Fruit fly (Drosophila melanogaster) whole organism, prepupa: ENCODE data around the gene CG9205.

ENCODE experiments used
- Blimp-1 ChIP-seq: fragments of 200-800 bp; sonication (Bioruptor generic); optimal IDR thresholded peaks from 3 replicates; lab custom pipeline; 2017; ENCODE audit warnings: missing biosample characterization, missing genetic modification characterization, mild to moderate bottlenecking, moderate library complexity, missing genetic modification reagents
- CG10631 ChIP-seq: fragments of 200-800 bp; sonication (Bioruptor generic); optimal IDR thresholded peaks from 2 replicates; lab custom pipeline; 2016; ENCODE audit warnings: missing biosample characterization, missing genetic modification characterization
- CG11294 ChIP-seq: fragments of 200-800 bp; sonication (Bioruptor generic); IDR thresholded peaks from 2 replicates; pipeline ENCODE4 v1.3.6; 2022; ENCODE audit warnings: missing biosample characterization, missing genetic modification characterization
- CG15336 ChIP-seq: fragments of 200-800 bp; sonication (Bioruptor generic); IDR thresholded peaks from 2 replicates; pipeline ENCODE4 v1.3.6; 2022; ENCODE audit warnings: missing biosample characterization, missing genetic modification characterization
- CG1621 ChIP-seq: fragments of 200-800 bp; sonication (Bioruptor generic); optimal IDR thresholded peaks from 3 replicates; lab custom pipeline; 2018; ENCODE audit warnings: missing biosample characterization, mild to moderate bottlenecking, missing genetic modification characterization
- CG3032 ChIP-seq: fragments of 200-800 bp; optimal IDR thresholded peaks from 2 replicates; lab custom pipeline; 2019; ENCODE audit warnings: missing biosample characterization, mild to moderate bottlenecking, missing genetic modification characterization, moderate library complexity
- CG32006 ChIP-seq: fragments of 200-800 bp; sonication (Bioruptor generic); optimal IDR thresholded peaks from 3 replicates; lab custom pipeline; 2017; ENCODE audit warnings: missing biosample characterization, mild to moderate bottlenecking, missing genetic modification characterization
- CG3919 ChIP-seq: fragments of 200-800 bp; sonication (Bioruptor generic); optimal IDR thresholded peaks from 3 replicates; lab custom pipeline; 2016; ENCODE audit warnings: missing biosample characterization, missing genetic modification characterization
- CG6276 ChIP-seq: fragments of 200-800 bp; sonication (Bioruptor generic); optimal IDR thresholded peaks from 2 replicates; lab custom pipeline; 2017; ENCODE audit warnings: missing biosample characterization, mild to moderate bottlenecking, missing genetic modification characterization
- CG6792 ChIP-seq: fragments of 200-800 bp; sonication (Bioruptor generic); optimal IDR thresholded peaks from 3 replicates; lab custom pipeline; 2016; ENCODE audit warnings: missing biosample characterization, missing genetic modification characterization
- CG6854 ChIP-seq: fragments of 200-800 bp; sonication (Bioruptor generic); optimal IDR thresholded peaks from 2 replicates; lab custom pipeline; 2017; ENCODE audit warnings: missing biosample characterization, mild to moderate bottlenecking, missing genetic modification characterization
- CG7368 ChIP-seq: fragments of 200-800 bp; sonication (Bioruptor generic); optimal IDR thresholded peaks from 3 replicates; lab custom pipeline; 2016; ENCODE audit warnings: missing biosample characterization, missing genetic modification characterization
- CG8119 ChIP-seq: fragments of 200-800 bp; sonication (Bioruptor generic); IDR thresholded peaks from 3 replicates; pipeline ENCODE4 v1.3.6; 2022; ENCODE audit warnings: missing biosample characterization, missing genetic modification characterization
- CG8319 ChIP-seq: fragments of 200-800 bp; sonication (Bioruptor generic); optimal IDR thresholded peaks from 3 replicates; lab custom pipeline; 2016; ENCODE audit warnings: missing biosample characterization, missing genetic modification characterization
- CG8632 ChIP-seq: fragments of 200-800 bp; sonication (Bioruptor generic); optimal IDR thresholded peaks from 3 replicates; lab custom pipeline; 2016; ENCODE audit warnings: missing biosample characterization, missing genetic modification characterization
- Eip75B ChIP-seq: fragments of 200-800 bp; sonication (Bioruptor generic); optimal IDR thresholded peaks from 3 replicates; lab custom pipeline; 2016; ENCODE audit warnings: missing biosample characterization, missing genetic modification characterization
- Eip78C ChIP-seq: fragments of 200-800 bp; sonication (Bioruptor generic); peaks from one replicate; lab custom pipeline; 2016; ENCODE audit warnings: missing biosample characterization, missing genetic modification characterization
- Hr38 ChIP-seq: sonication (Bioruptor generic); optimal IDR thresholded peaks from 2 replicates; lab custom pipeline; 2016; ENCODE audit warnings: missing biosample characterization, missing genetic modification characterization
- Hr39 ChIP-seq: fragments of 200-800 bp; sonication (Bioruptor generic); optimal IDR thresholded peaks from 2 replicates; lab custom pipeline; 2016; ENCODE audit warnings: missing biosample characterization, missing genetic modification characterization
- Hr4 ChIP-seq: fragments of 200-800 bp; sonication (Bioruptor generic); optimal IDR thresholded peaks from 3 replicates; lab custom pipeline; 2016; ENCODE audit warnings: missing biosample characterization, missing genetic modification characterization
- Smox ChIP-seq: fragments of 200-800 bp; sonication (Bioruptor generic); optimal IDR thresholded peaks from 3 replicates; lab custom pipeline; 2016; ENCODE audit warnings: missing biosample characterization, missing genetic modification characterization
- Sox14 ChIP-seq: fragments of 200-800 bp; sonication (Bioruptor generic); optimal IDR thresholded peaks from 3 replicates; lab custom pipeline; 2016; ENCODE audit warnings: missing biosample characterization, missing genetic modification characterization
- Sox15 ChIP-seq: fragments of 200-800 bp; sonication (Bioruptor generic); optimal IDR thresholded peaks from 3 replicates; lab custom pipeline; 2016; ENCODE audit warnings: missing biosample characterization, missing genetic modification characterization
- acj6 ChIP-seq: fragments of 200-800 bp; sonication (Bioruptor generic); optimal IDR thresholded peaks from 3 replicates; lab custom pipeline; 2016; ENCODE audit warnings: missing biosample characterization, missing genetic modification characterization
- dac ChIP-seq: fragments of 200-800 bp; sonication (Bioruptor generic); optimal IDR thresholded peaks from 2 replicates; lab custom pipeline; 2017; ENCODE audit warnings: missing biosample characterization, mild to moderate bottlenecking, missing genetic modification characterization
- dsx ChIP-seq: fragments of 200-800 bp; optimal IDR thresholded peaks from 3 replicates; lab custom pipeline; 2019; ENCODE audit warnings: missing biosample characterization, mild to moderate bottlenecking, missing genetic modification characterization, moderate library complexity; ENCODE audit not compliant: poor library complexity, severe bottlenecking
- fd59A ChIP-seq: fragments of 200-800 bp; sonication (Bioruptor generic); optimal IDR thresholded peaks from 2 replicates; lab custom pipeline; 2017; ENCODE audit warnings: missing biosample characterization, mild to moderate bottlenecking, missing genetic modification characterization, missing genetic modification reagents
- fd85E ChIP-seq: fragments of 200-800 bp; sonication (Bioruptor generic); optimal IDR thresholded peaks from 3 replicates; lab custom pipeline; 2016; ENCODE audit warnings: missing biosample characterization, missing genetic modification characterization
- lz ChIP-seq: fragments of 200-800 bp; sonication (Bioruptor generic); optimal IDR thresholded peaks from 3 replicates; lab custom pipeline; 2016; ENCODE audit warnings: missing biosample characterization, missing genetic modification characterization
- pdm3 ChIP-seq: fragments of 200-800 bp; sonication (Bioruptor generic); optimal IDR thresholded peaks from 3 replicates; lab custom pipeline; 2016; ENCODE audit warnings: missing biosample characterization, missing genetic modification characterization
- salr ChIP-seq, 2 experiments: fragments of 200-800 bp; sonication (Bioruptor generic); optimal IDR thresholded peaks; 3 replicates each; lab custom pipeline; 2016 to 2018; ENCODE audit warnings: missing biosample characterization in 2 of 2, missing genetic modification characterization in 2 of 2, mild to moderate bottlenecking in 1 of 2
- spab ChIP-seq: fragments of 200-800 bp; sonication (Bioruptor generic); optimal IDR thresholded peaks from 2 replicates; lab custom pipeline; 2017; ENCODE audit warnings: missing biosample characterization, mild to moderate bottlenecking, missing genetic modification characterization, missing genetic modification reagents
- ss ChIP-seq, 2 experiments: fragments of 200-800 bp; sonication (Bioruptor generic); optimal IDR thresholded peaks; 2 replicates in 1 of 2; 3 replicates in 1 of 2; lab custom pipeline; 2017 to 2018; ENCODE audit warnings: mild to moderate bottlenecking in 2 of 2, missing biosample characterization in 2 of 2, missing genetic modification characterization in 2 of 2, moderate library complexity in 1 of 2
- svp ChIP-seq: fragments of 200-800 bp; sonication (Bioruptor generic); peaks from one replicate; lab custom pipeline; 2016; ENCODE audit warnings: missing biosample characterization, missing genetic modification characterization
- topi ChIP-seq: fragments of 200-800 bp; sonication (Bioruptor generic); optimal IDR thresholded peaks from 3 replicates; lab custom pipeline; 2016; ENCODE audit warnings: missing biosample characterization, missing genetic modification characterization
- vri ChIP-seq: fragments of 200-800 bp; sonication (Bioruptor generic); optimal IDR thresholded peaks from 3 replicates; lab custom pipeline; 2016; ENCODE audit warnings: missing biosample characterization, mild to moderate bottlenecking, missing genetic modification characterization

Gene CG9205

dm6 chr3L:1041410-1041809 is 6.9 kb downstream of the CG9205 start:
- no peak for TF ChIP-seq fd85E (GFP tag; lab: Kevin White, UChicago)
- no peak for TF ChIP-seq CG3919
- no peak for TF ChIP-seq CG8632
- TF ChIP-seq ss (GFP tag; optimal IDR thresholded peaks at IDR 0.05; lab: Kevin White, UChicago): no peak
- no peak for TF ChIP-seq dsx
- TF ChIP-seq Sox15 (GFP tag; lab: Kevin White, UChicago): no peak
- no peak for TF ChIP-seq Blimp-1 (GFP tag; lab: Kevin White, UChicago)
- TF ChIP-seq salr (GFP tag; optimal IDR thresholded peaks at IDR 0.05; lab: Kevin White, UChicago): no peak
- no peak for TF ChIP-seq vri (GFP tag; lab: Kevin White, UChicago)
- no peak for TF ChIP-seq CG6276 (GFP tag; lab: Kevin White, UChicago)
- no peak for TF ChIP-seq CG11294 (GFP tag; lab: Robert Waterston, UW)
- TF ChIP-seq Hr38 (GFP tag; lab: Kevin White, UChicago): no peak
- TF ChIP-seq svp: no peak
- TF ChIP-seq acj6 (GFP tag; lab: Kevin White, UChicago): no peak
- TF ChIP-seq CG7368: no peak
- TF ChIP-seq fd59A (GFP tag; lab: Kevin White, UChicago): no peak
- no peak for TF ChIP-seq CG1621
- TF ChIP-seq Hr39 (GFP tag; lab: Kevin White, UChicago): no peak
- TF ChIP-seq topi (GFP tag; lab: Kevin White, UChicago): no peak
- TF ChIP-seq CG6854: no peak

dm6 chr3L:1043530-1043929 is 9.0 kb downstream of the CG9205 start:
- no peak for TF ChIP-seq topi (GFP tag; lab: Kevin White, UChicago)
- peak; percentile 20 for TF ChIP-seq Eip78C (GFP tag; lab: Kevin White, UChicago)
- no peak for TF ChIP-seq Smox (GFP tag; lab: Kevin White, UChicago)
- peak; percentile 55 for TF ChIP-seq svp
- TF ChIP-seq CG8319 (GFP tag; lab: Kevin White, UChicago): no peak
- no peak for TF ChIP-seq CG6854
- TF ChIP-seq pdm3 (GFP tag; lab: Kevin White, UChicago): no peak
- TF ChIP-seq CG6792 (GFP tag; lab: Kevin White, UChicago): no peak
- no peak for TF ChIP-seq Eip75B

dm6 chr3L:1046436-1046835 is 11.9 kb downstream of the CG9205 start:
- TF ChIP-seq lz (GFP tag; lab: Kevin White, UChicago) (no peak), CG1621 (no peak), Eip75B (no peak), ss (GFP tag; optimal IDR thresholded peaks at IDR 0.05; lab: Kevin White, UChicago) (no peak), CG8119 (GFP tag; lab: Robert Waterston, UW) (no peak), CG15336 (GFP tag; lab: Robert Waterston, UW) (no peak), CG7368 (no peak), spab (GFP tag; lab: Kevin White, UChicago) (no peak), CG8632 (no peak), CG3032 (no peak), CG10631 (GFP tag; lab: Kevin White, UChicago) (no peak), Sox15 (GFP tag; lab: Kevin White, UChicago) (no peak), fd85E (GFP tag; lab: Kevin White, UChicago) (no peak)

dm6 chr3L:1055932-1056331 is 21.4 kb downstream of the CG9205 start:
- TF ChIP-seq pdm3 (GFP tag; lab: Kevin White, UChicago): no peak
- peak in 1 of 2 experiments; percentile 7 for TF ChIP-seq salr (GFP tag; optimal IDR thresholded peaks at IDR 0.05; lab: Kevin White, UChicago)
- TF ChIP-seq Hr4 (GFP tag; lab: Kevin White, UChicago): peak; percentile 50
- peak; percentile 7 for TF ChIP-seq acj6 (GFP tag; lab: Kevin White, UChicago)
- no peak for TF ChIP-seq CG8632
- TF ChIP-seq CG32006 (GFP tag; lab: Kevin White, UChicago): peak; percentile 73
- peak; percentile 26 for TF ChIP-seq Eip78C (GFP tag; lab: Kevin White, UChicago)
- TF ChIP-seq Hr39 (GFP tag; lab: Kevin White, UChicago): no peak
- no peak for TF ChIP-seq fd59A (GFP tag; lab: Kevin White, UChicago)
- peak; percentile 20 for TF ChIP-seq dac
- TF ChIP-seq Sox14: peak; percentile 27
- TF ChIP-seq CG15336 (GFP tag; lab: Robert Waterston, UW): 0 out of 2 replicates have a peak, but pooled peaks have one; percentile 50
